Fruit fly (Drosophila melanogaster) whole organism, prepupa: Measurements from ENCODE around the gene CG44325.

Experiments used
- CG10631 ChIP-seq: fragments of 200-800 bp; sonication (Bioruptor generic); optimal IDR thresholded peaks from 2 replicates; lab custom pipeline; 2016; ENCODE audit warnings: missing biosample characterization, missing genetic modification characterization
- CG10669 ChIP-seq: fragments of 200-800 bp; sonication (Bioruptor generic); optimal IDR thresholded peaks from 3 replicates; lab custom pipeline; 2018; ENCODE audit warnings: missing biosample characterization, mild to moderate bottlenecking, missing genetic modification characterization, moderate library complexity
- CG11902 ChIP-seq: fragments of 200-800 bp; sonication (Bioruptor generic); optimal IDR thresholded peaks from 3 replicates; lab custom pipeline; 2016; ENCODE audit warnings: missing biosample characterization, missing genetic modification characterization
- CG16779 ChIP-seq: fragments of 200-800 bp; sonication (Bioruptor generic); optimal IDR thresholded peaks from 3 replicates; lab custom pipeline; 2017; ENCODE audit warnings: missing biosample characterization, mild to moderate bottlenecking, missing genetic modification characterization
- CG3032 ChIP-seq: fragments of 200-800 bp; optimal IDR thresholded peaks from 2 replicates; lab custom pipeline; 2019; ENCODE audit warnings: missing biosample characterization, mild to moderate bottlenecking, missing genetic modification characterization, moderate library complexity
- CG31627 ChIP-seq: fragments of 200-800 bp; sonication (Bioruptor generic); optimal IDR thresholded peaks from 3 replicates; lab custom pipeline; 2016; ENCODE audit warnings: missing biosample characterization, missing genetic modification characterization
- CG34406 ChIP-seq: fragments of 200-800 bp; sonication (Bioruptor generic); optimal IDR thresholded peaks from 3 replicates; lab custom pipeline; 2016; ENCODE audit warnings: missing biosample characterization, missing genetic modification characterization
- CG3919 ChIP-seq: fragments of 200-800 bp; sonication (Bioruptor generic); optimal IDR thresholded peaks from 3 replicates; lab custom pipeline; 2016; ENCODE audit warnings: missing biosample characterization, missing genetic modification characterization
- CG4318 ChIP-seq: fragments of 200-800 bp; sonication (Bioruptor generic); optimal IDR thresholded peaks from 3 replicates; lab custom pipeline; 2017; ENCODE audit warnings: missing biosample characterization, mild to moderate bottlenecking, missing genetic modification characterization
- CG6163 ChIP-seq: fragments of 200-800 bp; sonication (Bioruptor generic); IDR thresholded peaks from 3 replicates; pipeline ENCODE4 v1.3.6; 2022; ENCODE audit warnings: missing biosample characterization, missing genetic modification characterization
- CG6792 ChIP-seq: fragments of 200-800 bp; sonication (Bioruptor generic); optimal IDR thresholded peaks from 3 replicates; lab custom pipeline; 2016; ENCODE audit warnings: missing biosample characterization, missing genetic modification characterization
- CG6808 ChIP-seq: fragments of 200-800 bp; sonication (Bioruptor generic); optimal IDR thresholded peaks from 3 replicates; lab custom pipeline; 2017; ENCODE audit warnings: missing biosample characterization, missing genetic modification characterization, mild to moderate bottlenecking, moderate library complexity, missing genetic modification reagents
- CG6854 ChIP-seq: fragments of 200-800 bp; sonication (Bioruptor generic); optimal IDR thresholded peaks from 2 replicates; lab custom pipeline; 2017; ENCODE audit warnings: missing biosample characterization, mild to moderate bottlenecking, missing genetic modification characterization
- CG7368 ChIP-seq: fragments of 200-800 bp; sonication (Bioruptor generic); optimal IDR thresholded peaks from 3 replicates; lab custom pipeline; 2016; ENCODE audit warnings: missing biosample characterization, missing genetic modification characterization
- CG8119 ChIP-seq: fragments of 200-800 bp; sonication (Bioruptor generic); IDR thresholded peaks from 3 replicates; pipeline ENCODE4 v1.3.6; 2022; ENCODE audit warnings: missing biosample characterization, missing genetic modification characterization
- CG8319 ChIP-seq: fragments of 200-800 bp; sonication (Bioruptor generic); optimal IDR thresholded peaks from 3 replicates; lab custom pipeline; 2016; ENCODE audit warnings: missing biosample characterization, missing genetic modification characterization
- CG8632 ChIP-seq: fragments of 200-800 bp; sonication (Bioruptor generic); optimal IDR thresholded peaks from 3 replicates; lab custom pipeline; 2016; ENCODE audit warnings: missing biosample characterization, missing genetic modification characterization
- Eip75B ChIP-seq: fragments of 200-800 bp; sonication (Bioruptor generic); optimal IDR thresholded peaks from 3 replicates; lab custom pipeline; 2016; ENCODE audit warnings: missing biosample characterization, missing genetic modification characterization
- Eip78C ChIP-seq: fragments of 200-800 bp; sonication (Bioruptor generic); peaks from one replicate; lab custom pipeline; 2016; ENCODE audit warnings: missing biosample characterization, missing genetic modification characterization
- Eip93F ChIP-seq: fragments of 200-800 bp; sonication (Bioruptor generic); optimal IDR thresholded peaks from 2 replicates; lab custom pipeline; 2016; ENCODE audit warnings: missing biosample characterization, mild to moderate bottlenecking, missing genetic modification characterization
- Ets21C ChIP-seq: fragments of 200-800 bp; sonication (Bioruptor generic); optimal IDR thresholded peaks from 3 replicates; lab custom pipeline; 2016; ENCODE audit warnings: missing biosample characterization, missing genetic modification characterization
- Ets96B ChIP-seq: fragments of 200-800 bp; optimal IDR thresholded peaks from 2 replicates; lab custom pipeline; 2019; ENCODE audit warnings: missing biosample characterization, mild to moderate bottlenecking, missing genetic modification characterization, moderate library complexity
- Hr39 ChIP-seq: fragments of 200-800 bp; sonication (Bioruptor generic); optimal IDR thresholded peaks from 2 replicates; lab custom pipeline; 2016; ENCODE audit warnings: missing biosample characterization, missing genetic modification characterization
- Hr4 ChIP-seq: fragments of 200-800 bp; sonication (Bioruptor generic); optimal IDR thresholded peaks from 3 replicates; lab custom pipeline; 2016; ENCODE audit warnings: missing biosample characterization, missing genetic modification characterization
- Lpt ChIP-seq: fragments of 200-800 bp; sonication (Bioruptor generic); optimal IDR thresholded peaks from 3 replicates; lab custom pipeline; 2016; ENCODE audit warnings: missing biosample characterization, missing genetic modification characterization
- Met ChIP-seq: fragments of 200-800 bp; sonication (Bioruptor generic); optimal IDR thresholded peaks from 3 replicates; lab custom pipeline; 2016; ENCODE audit warnings: missing biosample characterization, missing genetic modification characterization
- OdsH ChIP-seq: fragments of 200-800 bp; sonication (Bioruptor generic); optimal IDR thresholded peaks from 3 replicates; lab custom pipeline; 2016; ENCODE audit warnings: missing biosample characterization, missing genetic modification characterization
- Smox ChIP-seq: fragments of 200-800 bp; sonication (Bioruptor generic); optimal IDR thresholded peaks from 3 replicates; lab custom pipeline; 2016; ENCODE audit warnings: missing biosample characterization, missing genetic modification characterization
- Sox102F ChIP-seq: fragments of 200-800 bp; sonication (Bioruptor generic); optimal IDR thresholded peaks from 2 replicates; lab custom pipeline; 2016; ENCODE audit warnings: missing biosample characterization, mild to moderate bottlenecking, missing genetic modification characterization
- Sox14 ChIP-seq: fragments of 200-800 bp; sonication (Bioruptor generic); optimal IDR thresholded peaks from 3 replicates; lab custom pipeline; 2016; ENCODE audit warnings: missing biosample characterization, missing genetic modification characterization
- Sox15 ChIP-seq: fragments of 200-800 bp; sonication (Bioruptor generic); optimal IDR thresholded peaks from 3 replicates; lab custom pipeline; 2016; ENCODE audit warnings: missing biosample characterization, missing genetic modification characterization
- achi ChIP-seq: fragments of 200-800 bp; sonication (Bioruptor generic); optimal IDR thresholded peaks from 3 replicates; lab custom pipeline; 2016; ENCODE audit warnings: missing biosample characterization, missing genetic modification characterization
- acj6 ChIP-seq: fragments of 200-800 bp; sonication (Bioruptor generic); optimal IDR thresholded peaks from 3 replicates; lab custom pipeline; 2016; ENCODE audit warnings: missing biosample characterization, missing genetic modification characterization
- cyc ChIP-seq: fragments of 200-800 bp; sonication (Bioruptor generic); optimal IDR thresholded peaks from 3 replicates; lab custom pipeline; 2016; ENCODE audit warnings: missing biosample characterization, missing genetic modification characterization
- dsx ChIP-seq: fragments of 200-800 bp; optimal IDR thresholded peaks from 3 replicates; lab custom pipeline; 2019; ENCODE audit warnings: missing biosample characterization, mild to moderate bottlenecking, missing genetic modification characterization, moderate library complexity; ENCODE audit not compliant: poor library complexity, severe bottlenecking
- eg ChIP-seq: fragments of 200-800 bp; sonication (Bioruptor generic); IDR thresholded peaks from 3 replicates; pipeline ENCODE4 v1.3.6; 2022; ENCODE audit warnings: missing biosample characterization, missing genetic modification characterization
- esn ChIP-seq: fragments of 200-800 bp; sonication (Bioruptor generic); optimal IDR thresholded peaks from 2 replicates; lab custom pipeline; 2016; ENCODE audit warnings: missing biosample characterization, mild to moderate bottlenecking, missing genetic modification characterization, moderate library complexity
- fd59A ChIP-seq: fragments of 200-800 bp; sonication (Bioruptor generic); optimal IDR thresholded peaks from 2 replicates; lab custom pipeline; 2017; ENCODE audit warnings: missing biosample characterization, mild to moderate bottlenecking, missing genetic modification characterization, missing genetic modification reagents
- fd85E ChIP-seq: fragments of 200-800 bp; sonication (Bioruptor generic); optimal IDR thresholded peaks from 3 replicates; lab custom pipeline; 2016; ENCODE audit warnings: missing biosample characterization, missing genetic modification characterization
- fkh ChIP-seq: fragments of 200-800 bp; sonication (Bioruptor generic); optimal IDR thresholded peaks from 3 replicates; lab custom pipeline; 2017; ENCODE audit warnings: missing biosample characterization, mild to moderate bottlenecking, missing genetic modification characterization, moderate library complexity
- net ChIP-seq: fragments of 200-800 bp; sonication (Bioruptor generic); optimal IDR thresholded peaks from 3 replicates; lab custom pipeline; 2016; ENCODE audit warnings: missing biosample characterization, missing genetic modification characterization
- pdm3 ChIP-seq: fragments of 200-800 bp; sonication (Bioruptor generic); optimal IDR thresholded peaks from 3 replicates; lab custom pipeline; 2016; ENCODE audit warnings: missing biosample characterization, missing genetic modification characterization
- spab ChIP-seq: fragments of 200-800 bp; sonication (Bioruptor generic); optimal IDR thresholded peaks from 2 replicates; lab custom pipeline; 2017; ENCODE audit warnings: missing biosample characterization, mild to moderate bottlenecking, missing genetic modification characterization, missing genetic modification reagents
- ss ChIP-seq, 2 experiments: fragments of 200-800 bp; sonication (Bioruptor generic); optimal IDR thresholded peaks; 2 replicates in 1 of 2; 3 replicates in 1 of 2; lab custom pipeline; 2017 to 2018; ENCODE audit warnings: mild to moderate bottlenecking in 2 of 2, missing biosample characterization in 2 of 2, missing genetic modification characterization in 2 of 2, moderate library complexity in 1 of 2
- svp ChIP-seq: fragments of 200-800 bp; sonication (Bioruptor generic); peaks from one replicate; lab custom pipeline; 2016; ENCODE audit warnings: missing biosample characterization, missing genetic modification characterization
- vri ChIP-seq: fragments of 200-800 bp; sonication (Bioruptor generic); optimal IDR thresholded peaks from 3 replicates; lab custom pipeline; 2016; ENCODE audit warnings: missing biosample characterization, mild to moderate bottlenecking, missing genetic modification characterization

The CG44325 gene

dm6 chrX:9038778-9039177 lies 39.5 kb downstream of the CG44325 start (continued):
- no peak for TF ChIP-seq ss (GFP tag; optimal IDR thresholded peaks at IDR 0.05; lab: Kevin White, UChicago)
- no peak for TF ChIP-seq fd85E (GFP tag; lab: Kevin White, UChicago)
- no peak for TF ChIP-seq cyc (GFP tag; lab: Kevin White, UChicago)
- no peak for TF ChIP-seq Sox102F (GFP tag; lab: Kevin White, UChicago)
- no peak for TF ChIP-seq Ets21C
- TF ChIP-seq spab (GFP tag; lab: Kevin White, UChicago), result no peak
- peak; percentile 16 for TF ChIP-seq CG10631 (GFP tag; lab: Kevin White, UChicago)
- no peak for TF ChIP-seq Lpt (GFP tag; lab: Kevin White, UChicago)
- no peak for TF ChIP-seq CG3032 (tag; lab: Kevin White, UChicago)
- no peak for TF ChIP-seq CG11902 (GFP tag; lab: Kevin White, UChicago)
- no peak for TF ChIP-seq CG6792 (GFP tag; lab: Kevin White, UChicago)
- TF ChIP-seq CG8319 (GFP tag; lab: Kevin White, UChicago), result no peak

- peak; percentile 75 for TF ChIP-seq vri (GFP tag; lab: Kevin White, UChicago)
- no peak for TF ChIP-seq CG7368 (GFP tag; lab: Kevin White, UChicago)
- peak; percentile 83 for TF ChIP-seq Eip93F (GFP tag; lab: Kevin White, UChicago)
Measured at dm6 chrX:9036113-9036512, 42.2 kb downstream of the CG44325 start.

- TF ChIP-seq CG6792 (GFP tag; lab: Kevin White, UChicago) (no peak), eg (GFP tag; lab: Robert Waterston, UW) (no peak; the same call in 2 of the 3 replicates), CG10669 (GFP tag; lab: Kevin White, UChicago) (no peak), CG11902 (GFP tag; lab: Kevin White, UChicago) (no peak), CG3919 (GFP tag; lab: Kevin White, UChicago) (no peak), Hr4 (GFP tag; lab: Kevin White, UChicago) (no peak), Eip93F (GFP tag; lab: Kevin White, UChicago) (peak; percentile 11), Hr39 (GFP tag; lab: Kevin White, UChicago) (no peak), vri (GFP tag; lab: Kevin White, UChicago) (peak; percentile 54), CG6163 (GFP tag; lab: Robert Waterston, UW) (peak; percentile 64; the same call in 2 of the 3 replicates), achi (GFP tag; lab: Kevin White, UChicago) (no peak), CG6854 (peak; percentile 96), fd59A (GFP tag; lab: Kevin White, UChicago) (no peak), CG8319 (GFP tag; lab: Kevin White, UChicago) (no peak), fkh (no peak), CG3032 (tag; lab: Kevin White, UChicago) (no peak), net (GFP tag; lab: Kevin White, UChicago) (no peak), Ets21C (no peak), cyc (GFP tag; lab: Kevin White, UChicago) (no peak), svp (GFP tag; lab: Kevin White, UChicago) (peak; percentile 92), CG6808 (GFP tag; lab: Kevin White, UChicago) (no peak), Smox (GFP tag; lab: Kevin White, UChicago) (no peak), spab (GFP tag; lab: Kevin White, UChicago) (no peak), CG16779 (tag; lab: Kevin White, UChicago) (no peak), esn (no peak), Sox14 (GFP tag; lab: Kevin White, UChicago) (no peak), Sox102F (GFP tag; lab: Kevin White, UChicago) (peak; percentile 14), Lpt (GFP tag; lab: Kevin White, UChicago) (no peak), CG31627 (GFP tag; lab: Kevin White, UChicago) (no peak), Sox15 (GFP tag; lab: Kevin White, UChicago) (no peak), dsx (GFP tag; lab: Kevin White, UChicago) (no peak), CG8119 (GFP tag; lab: Robert Waterston, UW) (peak; percentile 27; the same call in 1 of the 3 replicates), Eip78C (GFP tag; lab: Kevin White, UChicago) (peak; percentile 24), OdsH (no peak), CG10631 (GFP tag; lab: Kevin White, UChicago) (no peak), CG8632 (GFP tag; lab: Kevin White, UChicago) (no peak), Ets96B (tag; lab: Kevin White, UChicago) (no peak), CG7368 (GFP tag; lab: Kevin White, UChicago) (no peak), pdm3 (GFP tag; lab: Kevin White, UChicago) (no peak), CG34406 (no peak), Eip75B (GFP tag; lab: Kevin White, UChicago) (no peak), CG4318 (no peak), acj6 (GFP tag; lab: Kevin White, UChicago) (no peak), Met (GFP tag; lab: Kevin White, UChicago) (no peak)
Measured at dm6 chrX:9029900-9030373, 48.4 kb downstream of the CG44325 start, which contains the start of gene Nost. Gene Nost (plus strand): TSS chrX:9030205.
